Worm (Caenorhabditis elegans) whole organism, L4 larva: ENCODE data around the gene tsp-2.

ENCODE experiments used
- F10B5.3 ChIP-seq: sonication (generic microtip); optimal IDR thresholded peaks from 2 replicates; lab custom pipeline; 2016; ENCODE audit warnings: mild to moderate bottlenecking, missing genetic modification characterization, missing compliant biosample characterization
- T20F7.1 ChIP-seq: fragments of 200-800 bp; sonication (Bioruptor generic); optimal IDR thresholded peaks from 2 replicates; lab custom pipeline; 2018; ENCODE audit warnings: mild to moderate bottlenecking, missing genetic modification characterization, missing compliant biosample characterization
- ZK546.5 ChIP-seq, 2 experiments: sonication (generic microtip); optimal IDR thresholded peaks; 2 replicates each; lab custom pipeline; 2017; ENCODE audit warnings: missing biosample characterization in 2 of 2, missing genetic modification characterization in 2 of 2
- aha-1 ChIP-seq: fragments of 150-350 bp; peaks from one replicate; lab custom pipeline; 2014; ENCODE audit warnings: missing biosample characterization, missing genetic modification characterization
- aly-2 ChIP-seq: sonication (generic microtip); optimal IDR thresholded peaks from 2 replicates; lab custom pipeline; 2018; ENCODE audit warnings: missing biosample characterization, missing genetic modification characterization
- ama-1 ChIP-seq: fragments of 150-350 bp; optimal IDR thresholded peaks from 2 replicates; lab custom pipeline; 2014; ENCODE audit warnings: inconsistent platforms, mixed read lengths
- attf-4 ChIP-seq: sonication (generic microtip); optimal IDR thresholded peaks from 3 replicates; lab custom pipeline; 2017; ENCODE audit warnings: missing biosample characterization, missing genetic modification characterization
- ceh-20 ChIP-seq: fragments of 200-800 bp; sonication (Bioruptor generic); IDR thresholded peaks from 2 replicates; pipeline ENCODE4 v1.3.6; 2022; ENCODE audit warnings: missing genetic modification reagents, missing genetic modification characterization, missing compliant biosample characterization
- ceh-28 ChIP-seq: fragments of 150-350 bp; optimal IDR thresholded peaks from 2 replicates; lab custom pipeline; 2014; ENCODE audit warnings: missing biosample characterization, missing genetic modification reagents, missing genetic modification characterization
- ceh-44 ChIP-seq: fragments of 200-800 bp; sonication (Bioruptor generic); IDR thresholded peaks from 2 replicates; pipeline ENCODE4 v1.3.6; 2022; ENCODE audit warnings: missing genetic modification reagents, missing genetic modification characterization, missing compliant biosample characterization
- dmd-6 ChIP-seq: fragments of 200-800 bp; sonication (Bioruptor generic); IDR thresholded peaks from 2 replicates; pipeline ENCODE4 v1.3.6; 2022; ENCODE audit warnings: missing genetic modification reagents, missing genetic modification characterization, missing compliant biosample characterization
- dpl-1 ChIP-seq: fragments of 150-350 bp; optimal IDR thresholded peaks from 2 replicates; lab custom pipeline; 2014; ENCODE audit warnings: missing biosample characterization, missing genetic modification reagents, missing genetic modification characterization
- egl-27 ChIP-seq: sonication (generic microtip); optimal IDR thresholded peaks from 3 replicates; lab custom pipeline; 2017; ENCODE audit warnings: missing biosample characterization, missing genetic modification reagents, missing genetic modification characterization
- fos-1 ChIP-seq: fragments of 150-350 bp; optimal IDR thresholded peaks from 2 replicates; lab custom pipeline; 2014; ENCODE audit warnings: missing biosample characterization, missing genetic modification characterization
- gei-8 ChIP-seq: fragments of 200-800 bp; sonication (Bioruptor generic); optimal IDR thresholded peaks from 2 replicates; lab custom pipeline; 2018; ENCODE audit warnings: mild to moderate bottlenecking, missing genetic modification characterization, missing compliant biosample characterization
- hlh-11 ChIP-seq: fragments of 200-800 bp; sonication (Bioruptor generic); optimal IDR thresholded peaks from 2 replicates; lab custom pipeline; 2018; ENCODE audit warnings: mild to moderate bottlenecking, missing genetic modification characterization, missing compliant biosample characterization
- jun-1 ChIP-seq: fragments of 150-350 bp; optimal IDR thresholded peaks from 2 replicates; lab custom pipeline; 2014; ENCODE audit warnings: missing biosample characterization, missing genetic modification reagents, missing genetic modification characterization
- lin-29 ChIP-seq: fragments of 200-800 bp; sonication (Bioruptor generic); IDR thresholded peaks from 2 replicates; pipeline ENCODE4 v1.3.6; 2022; ENCODE audit warnings: missing genetic modification reagents, missing genetic modification characterization, missing compliant biosample characterization
- lsy-2 ChIP-seq, 2 experiments: fragments of 150-350 bp in 1 of 2; sonication (generic microtip) in 1 of 2; optimal IDR thresholded peaks; 2 replicates each; lab custom pipeline; 2014 to 2017; ENCODE audit warnings: missing biosample characterization in 2 of 2, missing genetic modification characterization in 2 of 2
- madf-5 ChIP-seq, 2 experiments: fragments of 200-800 bp; sonication (Bioruptor generic); IDR thresholded peaks; 2 replicates each; pipeline ENCODE4 v1.3.6; 2022; ENCODE audit warnings: missing compliant biosample characterization in 2 of 2, missing genetic modification characterization in 2 of 2
- mdt-29 ChIP-seq: fragments of 200-800 bp; sonication (Bioruptor generic); IDR thresholded peaks from 2 replicates; pipeline ENCODE4 v1.3.6; 2022; ENCODE audit warnings: missing genetic modification reagents, missing genetic modification characterization, missing compliant biosample characterization
- mep-1 ChIP-seq: fragments of 150-350 bp; sonication (generic microtip); optimal IDR thresholded peaks from 3 replicates; lab custom pipeline; 2014; ENCODE audit warnings: missing biosample characterization, missing genetic modification characterization
- nhr-11 ChIP-seq: fragments of 150-350 bp; optimal IDR thresholded peaks from 2 replicates; lab custom pipeline; 2014; ENCODE audit warnings: missing biosample characterization, missing genetic modification characterization
- nhr-111 ChIP-seq: fragments of 200-800 bp; sonication (Bioruptor generic); optimal IDR thresholded peaks from 2 replicates; lab custom pipeline; 2018; ENCODE audit warnings: mild to moderate bottlenecking, missing genetic modification characterization, missing compliant biosample characterization
- nhr-25 ChIP-seq: sonication (generic microtip); optimal IDR thresholded peaks from 2 replicates; lab custom pipeline; 2017; ENCODE audit warnings: missing genetic modification characterization, mild to moderate bottlenecking, missing compliant biosample characterization, antibody characterized with exemption, moderate library complexity, borderline replicate concordance; ENCODE audit not compliant: insufficient read depth
- php-3 ChIP-seq: fragments of 200-800 bp; sonication (Bioruptor generic); IDR thresholded peaks from 2 replicates; pipeline ENCODE4 v1.3.6; 2022; ENCODE audit warnings: missing genetic modification reagents, missing genetic modification characterization, missing compliant biosample characterization
- rbr-2 ChIP-seq: sonication (generic microtip); optimal IDR thresholded peaks from 2 replicates; lab custom pipeline; 2016; ENCODE audit warnings: missing genotype, missing genetic modification characterization, missing compliant biosample characterization
- unc-130 ChIP-seq: sonication (generic microtip); optimal IDR thresholded peaks from 2 replicates; lab custom pipeline; 2016; ENCODE audit warnings: missing genetic modification reagents, missing genetic modification characterization, missing compliant biosample characterization
- vab-7 ChIP-seq: fragments of 200-800 bp; sonication (Bioruptor generic); IDR thresholded peaks from 2 replicates; pipeline ENCODE4 v1.3.6; 2022; ENCODE audit warnings: missing genetic modification reagents, missing genetic modification characterization, missing compliant biosample characterization
- zfp-2 ChIP-seq: sonication (generic microtip); optimal IDR thresholded peaks from 2 replicates; lab custom pipeline; 2016; ENCODE audit warnings: mild to moderate bottlenecking, missing genetic modification characterization, missing compliant biosample characterization
- zfp-3 ChIP-seq: fragments of 200-800 bp; sonication (Bioruptor generic); conservative IDR thresholded peaks from 2 replicates; pipeline ENCODE4 v1.3.6; 2022; ENCODE audit warnings: missing genetic modification reagents, missing genetic modification characterization, missing compliant biosample characterization
- zip-2 ChIP-seq: fragments of 150-350 bp; optimal IDR thresholded peaks from 2 replicates; lab custom pipeline; 2014; ENCODE audit warnings: missing biosample characterization, missing genetic modification characterization
- ztf-7 ChIP-seq: fragments of 150-350 bp; optimal IDR thresholded peaks from 2 replicates; lab custom pipeline; 2014; ENCODE audit warnings: missing biosample characterization, missing genetic modification characterization

Gene tsp-2

DNA sequence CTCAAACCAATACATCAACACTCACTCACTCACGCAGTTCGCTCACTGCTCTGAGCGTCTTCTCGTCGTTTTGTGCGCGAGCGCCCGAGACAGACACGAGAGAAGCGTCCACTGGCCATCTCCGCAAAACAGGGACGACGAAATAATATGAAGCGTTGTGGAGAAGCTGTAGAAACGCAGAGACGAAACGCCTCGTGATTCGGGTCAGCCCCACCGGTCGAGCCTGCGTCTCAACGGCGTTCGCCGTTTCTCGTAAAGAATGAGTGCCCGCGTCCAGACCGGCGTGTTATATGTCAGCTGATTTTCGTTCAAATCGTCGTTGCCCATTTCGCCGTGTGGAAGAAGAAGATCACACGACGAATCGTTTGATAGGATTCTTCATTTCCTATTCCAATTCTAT, 10.2 kb downstream of the tsp-2 start, which contains the start of gene fbxl-1 (continued):
- peak; percentile 45; the same call in 1 of the 2 replicates for TF ChIP-seq mdt-29 (GFP tag; lab: Robert Waterston, UW)
- TF ChIP-seq hlh-11 (tag; lab: Kevin White, UChicago): peak; percentile 99
- TF ChIP-seq, all 104 proteins: peak for 48

DNA sequence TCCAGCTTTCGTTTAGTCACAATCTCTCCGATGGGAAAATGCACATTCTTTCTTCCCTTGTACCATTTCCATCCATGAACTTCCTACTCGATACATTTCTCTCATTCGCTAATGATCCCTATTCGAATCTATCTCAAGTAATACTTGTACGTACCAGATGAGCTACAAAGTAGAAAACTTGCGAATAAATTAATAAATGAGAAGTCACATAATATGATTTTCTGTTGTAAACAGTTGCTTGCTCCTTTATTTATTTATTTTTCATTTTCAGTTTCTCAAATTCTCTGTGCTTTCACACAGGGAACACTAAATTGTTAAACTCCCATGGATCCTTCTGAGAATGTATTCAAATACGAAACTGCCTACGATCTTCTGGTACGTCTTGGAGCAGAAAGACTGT, 11.6 kb downstream of the tsp-2 start, which contains the start of gene rfs-1:
TSS of gene rfs-1 (plus strand) at position 301 of the 400 bp plus-strand sequence.
- TF ChIP-seq nhr-25 (tag; lab: Kevin White, UChicago): no peak
- no peak for TF ChIP-seq nhr-111 (GFP tag; lab: Kevin White, UChicago)
- TF ChIP-seq mep-1 (tag; lab: Kevin White, UChicago): no peak
- TF ChIP-seq gei-8: no peak
- no peak for TF ChIP-seq madf-5 (GFP tag; IDR thresholded peaks at IDR 0.05; lab: Robert Waterston, UW)
- TF ChIP-seq aly-2 (tag; lab: Kevin White, UChicago): no peak
- TF ChIP-seq aha-1 (tag; lab: Kevin White, UChicago): no peak

DNA sequence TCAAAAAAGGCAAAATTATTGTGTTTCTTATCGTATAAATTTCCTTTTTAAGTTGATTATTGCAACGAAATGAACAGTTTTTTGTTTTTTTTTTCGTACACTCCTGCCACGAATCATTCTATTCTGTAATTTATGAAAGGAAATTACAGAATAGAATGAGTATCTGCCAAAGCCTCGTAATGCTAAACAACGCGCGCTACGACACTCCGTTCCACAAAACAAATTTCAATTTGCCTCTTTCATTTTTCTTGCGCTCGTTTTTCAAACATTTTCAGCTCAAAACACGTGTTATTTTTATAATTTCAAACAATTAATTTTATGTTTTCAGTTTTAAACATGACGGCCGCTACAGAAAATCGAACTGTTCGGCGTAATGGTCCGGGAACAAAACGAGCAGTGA, 13.0 kb downstream of the tsp-2 start, which contains the start of gene mob-4:
TSS of gene mob-4 (plus strand) at position 329 of the 400 bp plus-strand sequence.
- no peak for TF ChIP-seq zfp-3 (GFP tag; lab: Robert Waterston, UW)
- no peak for TF ChIP-seq dmd-6 (GFP tag; lab: Robert Waterston, UW)
- TF ChIP-seq dpl-1: peak; percentile 4
- TF ChIP-seq T20F7.1 (GFP tag; lab: Kevin White, UChicago): peak; percentile 92
- peak in 1 of 2 experiments; percentile 9 for TF ChIP-seq lsy-2 (tag; optimal IDR thresholded peaks at IDR 0.05; lab: Kevin White, UChicago)
- TF ChIP-seq ceh-20 (GFP tag; lab: Robert Waterston, UW): no peak
- TF ChIP-seq ceh-44: no peak
- TF ChIP-seq zfp-2 (tag; lab: Kevin White, UChicago): no peak
- TF ChIP-seq ztf-7: no peak
- TF ChIP-seq ama-1 (lab: Kevin White, UChicago): no peak

DNA sequence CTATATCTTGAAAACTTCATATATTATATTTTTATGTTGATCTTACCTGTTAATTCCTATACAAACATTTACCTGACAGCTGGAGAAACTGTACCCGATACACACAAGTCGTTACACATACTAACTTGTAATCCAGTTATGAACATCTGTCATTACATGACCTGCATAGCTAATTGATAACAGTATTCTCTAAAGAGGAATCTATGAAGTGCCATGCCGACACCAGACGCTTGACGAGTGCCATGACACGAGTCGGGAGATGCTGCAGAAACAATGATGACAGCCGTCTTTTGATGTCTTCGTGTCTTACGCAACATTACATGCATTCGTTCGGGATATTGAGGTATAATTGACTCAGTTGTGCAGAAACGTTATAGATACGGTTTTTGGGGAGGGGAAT, 17.7 kb downstream of the tsp-2 start:
- TF ChIP-seq egl-27 (tag; lab: Kevin White, UChicago) (no peak), zip-2 (tag; lab: Kevin White, UChicago) (no peak), attf-4 (tag; lab: Kevin White, UChicago) (no peak), ceh-28 (no peak), madf-5 (GFP tag; IDR thresholded peaks at IDR 0.05; lab: Robert Waterston, UW) (no peak), rbr-2 (tag; lab: Kevin White, UChicago) (no peak), fos-1 (tag; lab: Kevin White, UChicago) (no peak), F10B5.3 (tag; lab: Kevin White, UChicago) (no peak), vab-7 (GFP tag; lab: Robert Waterston, UW) (no peak), nhr-11 (tag; lab: Kevin White, UChicago) (no peak), ZK546.5 (tag; optimal IDR thresholded peaks at IDR 0.05; lab: Kevin White, UChicago) (no peak), mep-1 (tag; lab: Kevin White, UChicago) (no peak), unc-130 (GFP tag; lab: Kevin White, UChicago) (no peak)
- TF ChIP-seq, all 104 proteins: peak for 0

DNA sequence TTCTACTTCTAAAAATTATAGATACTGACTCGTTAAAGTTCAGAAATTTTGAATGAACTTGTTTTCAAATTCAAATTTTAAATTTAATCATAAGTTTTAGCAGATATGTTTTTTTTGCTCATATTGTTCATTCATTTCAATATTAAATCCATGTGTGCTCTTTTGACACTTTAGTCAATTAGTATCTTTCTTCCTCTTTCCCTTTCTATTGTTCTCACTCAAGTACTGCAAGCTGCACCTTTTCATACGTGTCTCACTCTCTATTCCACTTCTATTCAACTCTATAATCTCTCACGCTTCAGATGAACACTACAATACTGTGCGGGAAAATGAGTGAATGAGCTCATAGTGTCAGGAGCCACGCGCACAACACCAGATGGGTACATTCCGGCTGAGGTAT, 19.8 kb downstream of the tsp-2 start, which contains the start of gene C30A5.16:
TSS of gene C30A5.16 (plus strand) at position 301 of the 400 bp plus-strand sequence.
- TF ChIP-seq php-3 (GFP tag; lab: Robert Waterston, UW) (no peak), lin-29 (no peak), jun-1 (tag; lab: Kevin White, UChicago) (no peak), zip-2 (tag; lab: Kevin White, UChicago) (no peak)
